Fruit fly (Drosophila melanogaster): ENCODE results near the gene CG7579.

CG7579 gene

dm6 chr3L:15637618-15638017, 45.6 kb downstream of the CG7579 start:
- TF ChIP-seq CG10669 (GFP tag; optimal IDR thresholded peaks at IDR 0.05) (peak; percentile 6), achi (GFP tag; optimal IDR thresholded peaks at IDR 0.05) (no peak), CG10631 (GFP tag; optimal IDR thresholded peaks at IDR 0.05) (no peak), CG8632 (GFP tag; optimal IDR thresholded peaks at IDR 0.05) (no peak), esn (GFP tag; optimal IDR thresholded peaks at IDR 0.05) (no peak), CG32006 (GFP tag; optimal IDR thresholded peaks at IDR 0.05) (no peak), dsx (GFP tag; optimal IDR thresholded peaks at IDR 0.05; ENCODE audit: poor library complexity, severe bottlenecking) (no peak), ss (GFP tag; optimal IDR thresholded peaks at IDR 0.05) (peak in 1 of 2 experiments; percentile 27), Lpt (GFP tag; optimal IDR thresholded peaks at IDR 0.05) (no peak), spab (GFP tag; optimal IDR thresholded peaks at IDR 0.05) (no peak), lz (GFP tag; optimal IDR thresholded peaks at IDR 0.05) (no peak), CG11294 (GFP tag; IDR thresholded peaks at IDR 0.05) (no peak), CG34406 (GFP tag; optimal IDR thresholded peaks at IDR 0.05) (peak; percentile 23), cyc (GFP tag; optimal IDR thresholded peaks at IDR 0.05) (no peak), CG11762 (GFP tag; optimal IDR thresholded peaks at IDR 0.05; ENCODE audit: insufficient read depth) (no peak), Hr39 (GFP tag; optimal IDR thresholded peaks at IDR 0.05) (no peak), CG3032 (tag; optimal IDR thresholded peaks at IDR 0.05) (no peak), CG1621 (tag; optimal IDR thresholded peaks at IDR 0.05) (no peak), Gug (GFP tag; IDR thresholded peaks at IDR 0.05) (no peak), Sox14 (GFP tag; optimal IDR thresholded peaks at IDR 0.05) (peak; percentile 4), pdm3 (GFP tag; optimal IDR thresholded peaks at IDR 0.05) (no peak), dac (GFP tag; optimal IDR thresholded peaks at IDR 0.05) (no peak), CG6163 (GFP tag; IDR thresholded peaks at IDR 0.05) (no peak), fkh (GFP tag; optimal IDR thresholded peaks at IDR 0.05) (peak; percentile 27), fd59A (GFP tag; optimal IDR thresholded peaks at IDR 0.05) (no peak), net (GFP tag; optimal IDR thresholded peaks at IDR 0.05) (no peak), Hr4 (GFP tag; optimal IDR thresholded peaks at IDR 0.05) (no peak), CG6808 (GFP tag; optimal IDR thresholded peaks at IDR 0.05) (no peak), Sox15 (GFP tag; optimal IDR thresholded peaks at IDR 0.05) (no peak), fd85E (GFP tag; optimal IDR thresholded peaks at IDR 0.05) (no peak), Eip75B (GFP tag; optimal IDR thresholded peaks at IDR 0.05) (no peak), CG7368 (GFP tag; optimal IDR thresholded peaks at IDR 0.05) (no peak), CG6276 (GFP tag; optimal IDR thresholded peaks at IDR 0.05) (no peak), CG3919 (GFP tag; optimal IDR thresholded peaks at IDR 0.05) (no peak), acj6 (GFP tag; optimal IDR thresholded peaks at IDR 0.05) (no peak), svp (GFP tag) (peak; percentile 52), Hr38 (GFP tag; optimal IDR thresholded peaks at IDR 0.05) (no peak), Smox (GFP tag; optimal IDR thresholded peaks at IDR 0.05) (no peak), CG31627 (GFP tag; optimal IDR thresholded peaks at IDR 0.05) (no peak), CG9139 (GFP tag; optimal IDR thresholded peaks at IDR 0.05) (no peak), Ets21C (GFP tag; optimal IDR thresholded peaks at IDR 0.05) (no peak), Eip78C (GFP tag) (peak; percentile 78), CG15336 (GFP tag; IDR thresholded peaks at IDR 0.05) (no peak), CG6792 (GFP tag; optimal IDR thresholded peaks at IDR 0.05) (no peak), CG8119 (GFP tag; IDR thresholded peaks at IDR 0.05) (no peak), CG11902 (GFP tag; optimal IDR thresholded peaks at IDR 0.05) (no peak), Ets96B (tag; optimal IDR thresholded peaks at IDR 0.05) (no peak), eg (GFP tag; IDR thresholded peaks at IDR 0.05) (no peak), CG8319 (GFP tag; optimal IDR thresholded peaks at IDR 0.05) (no peak), CG6854 (GFP tag; optimal IDR thresholded peaks at IDR 0.05) (no peak), salr (GFP tag; optimal IDR thresholded peaks at IDR 0.05) (no peak), topi (GFP tag; optimal IDR thresholded peaks at IDR 0.05) (no peak), vri (GFP tag; optimal IDR thresholded peaks at IDR 0.05) (peak; percentile 97), Eip93F (GFP tag; optimal IDR thresholded peaks at IDR 0.05) (peak; percentile 14)
